Worm (Caenorhabditis elegans): ENCODE measurements around the gene lite-1.

Gene lite-1

ce11 chrX:6252752-6253151 lies 22.2 kb upstream of the lite-1 start:
- TF ChIP-seq ref-1 (GFP tag; conservative IDR thresholded peaks at IDR 0.05) (no peak), ztf-23 (GFP tag; IDR thresholded peaks at IDR 0.05) (no peak), ztf-29 (GFP tag; IDR thresholded peaks at IDR 0.05) (no peak), med-1 (GFP tag; optimal IDR thresholded peaks at IDR 0.05; ENCODE audit: insufficient read depth) (no peak), cog-1 (tag; optimal IDR thresholded peaks at IDR 0.05) (no peak), klf-2 (GFP tag; conservative IDR thresholded peaks at IDR 0.05) (no peak), flt-1 (GFP tag; IDR thresholded peaks at IDR 0.05) (no peak), tab-1 (GFP tag; IDR thresholded peaks at IDR 0.05) (no peak), T22C8.4 (GFP tag; IDR thresholded peaks at IDR 0.05) (no peak)

ce11 chrX:6251947-6252617 lies 21.5 kb upstream of the lite-1 start:
- no peak for TF ChIP-seq tab-1 (GFP tag; IDR thresholded peaks at IDR 0.05)
- TF ChIP-seq ztf-29 (GFP tag; IDR thresholded peaks at IDR 0.05): no peak
- peak; percentile 10 for TF ChIP-seq cog-1 (tag; optimal IDR thresholded peaks at IDR 0.05)
- no peak for TF ChIP-seq klf-2 (GFP tag; conservative IDR thresholded peaks at IDR 0.05)
- no peak for TF ChIP-seq ztf-23 (GFP tag; IDR thresholded peaks at IDR 0.05)
- TF ChIP-seq ref-1 (GFP tag; conservative IDR thresholded peaks at IDR 0.05): no peak
- no peak for TF ChIP-seq med-1 (GFP tag; optimal IDR thresholded peaks at IDR 0.05; ENCODE audit: insufficient read depth)
- peak; percentile 36; the same call in 1 of the 2 replicates for TF ChIP-seq flt-1 (GFP tag; IDR thresholded peaks at IDR 0.05)
- TF ChIP-seq T22C8.4 (GFP tag; IDR thresholded peaks at IDR 0.05): no peak

DNA sequence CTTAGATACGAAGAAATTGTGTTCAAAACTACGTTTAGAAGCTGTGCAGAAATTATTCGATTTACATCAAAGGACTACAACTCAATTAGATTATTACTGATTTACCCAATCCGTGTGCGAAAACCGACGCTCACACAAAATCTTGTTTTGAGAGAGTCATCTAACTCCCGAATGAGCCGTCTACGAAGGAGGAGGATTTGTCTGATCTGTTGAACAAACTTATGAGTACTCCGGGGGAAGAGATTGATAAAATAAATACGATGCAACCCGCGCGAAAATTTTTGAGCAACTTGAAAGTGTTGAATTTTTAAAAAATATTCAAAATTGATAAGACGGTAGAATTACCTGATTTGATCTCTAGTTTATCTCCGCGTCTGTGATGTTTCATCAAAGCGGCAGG lies 20.8 kb upstream of the lite-1 start:
- TF ChIP-seq tab-1 (GFP tag; IDR thresholded peaks at IDR 0.05) (0 out of 2 replicates have a peak, but pooled peaks have one; percentile 18), T22C8.4 (GFP tag; IDR thresholded peaks at IDR 0.05) (no peak)

DNA sequence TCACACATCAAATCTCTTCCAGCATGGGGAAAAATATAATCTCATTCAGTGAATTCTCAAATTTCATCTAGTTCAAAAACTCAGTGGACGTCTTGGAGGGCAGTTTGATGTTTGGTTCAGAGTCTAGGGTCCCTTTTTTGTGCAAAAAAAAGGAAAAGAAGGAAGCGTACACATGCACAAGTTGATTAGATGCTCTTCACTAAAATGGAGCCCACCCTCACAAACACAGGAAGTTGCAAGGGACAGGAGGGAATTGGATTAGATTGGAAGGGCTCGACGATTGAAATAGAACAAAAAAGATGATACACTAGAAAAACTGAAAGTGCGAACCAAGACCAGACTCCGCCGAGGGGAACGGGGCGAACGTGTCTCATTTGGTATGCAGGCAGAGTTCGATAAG lies 20.3 kb upstream of the lite-1 start:
- no peak for TF ChIP-seq flt-1 (GFP tag; IDR thresholded peaks at IDR 0.05)
- no peak for TF ChIP-seq cog-1 (tag; optimal IDR thresholded peaks at IDR 0.05)
- TF ChIP-seq T22C8.4 (GFP tag; IDR thresholded peaks at IDR 0.05): no peak
- TF ChIP-seq ref-1 (GFP tag; conservative IDR thresholded peaks at IDR 0.05): no peak
- no peak for TF ChIP-seq tab-1 (GFP tag; IDR thresholded peaks at IDR 0.05)
- TF ChIP-seq med-1 (GFP tag; optimal IDR thresholded peaks at IDR 0.05; ENCODE audit: insufficient read depth): no peak
- TF ChIP-seq klf-2 (GFP tag; conservative IDR thresholded peaks at IDR 0.05): no peak
- TF ChIP-seq ztf-29 (GFP tag; IDR thresholded peaks at IDR 0.05): no peak
- TF ChIP-seq ztf-23 (GFP tag; IDR thresholded peaks at IDR 0.05): no peak

ce11 chrX:6250272-6250752 lies 19.7 kb upstream of the lite-1 start:
- TF ChIP-seq ref-1 (GFP tag; conservative IDR thresholded peaks at IDR 0.05) (no peak), ztf-23 (GFP tag; IDR thresholded peaks at IDR 0.05) (no peak)

- TF ChIP-seq tab-1 (GFP tag; IDR thresholded peaks at IDR 0.05) (no peak), ref-1 (GFP tag; conservative IDR thresholded peaks at IDR 0.05) (no peak), med-1 (GFP tag; optimal IDR thresholded peaks at IDR 0.05; ENCODE audit: insufficient read depth) (no peak), flt-1 (GFP tag; IDR thresholded peaks at IDR 0.05) (no peak), ztf-29 (GFP tag; IDR thresholded peaks at IDR 0.05) (no peak), klf-2 (GFP tag; conservative IDR thresholded peaks at IDR 0.05) (no peak), ztf-23 (GFP tag; IDR thresholded peaks at IDR 0.05) (no peak), cog-1 (tag; optimal IDR thresholded peaks at IDR 0.05) (no peak), T22C8.4 (GFP tag; IDR thresholded peaks at IDR 0.05) (no peak)
Observed at ce11 chrX:6248778-6249658, 18.4 kb upstream of the lite-1 start.

- TF ChIP-seq ztf-29 (GFP tag; IDR thresholded peaks at IDR 0.05): no peak
- TF ChIP-seq med-1 (GFP tag; optimal IDR thresholded peaks at IDR 0.05; ENCODE audit: insufficient read depth): no peak
Observed at ce11 chrX:6247869-6248268, 17.3 kb upstream of the lite-1 start.

DNA sequence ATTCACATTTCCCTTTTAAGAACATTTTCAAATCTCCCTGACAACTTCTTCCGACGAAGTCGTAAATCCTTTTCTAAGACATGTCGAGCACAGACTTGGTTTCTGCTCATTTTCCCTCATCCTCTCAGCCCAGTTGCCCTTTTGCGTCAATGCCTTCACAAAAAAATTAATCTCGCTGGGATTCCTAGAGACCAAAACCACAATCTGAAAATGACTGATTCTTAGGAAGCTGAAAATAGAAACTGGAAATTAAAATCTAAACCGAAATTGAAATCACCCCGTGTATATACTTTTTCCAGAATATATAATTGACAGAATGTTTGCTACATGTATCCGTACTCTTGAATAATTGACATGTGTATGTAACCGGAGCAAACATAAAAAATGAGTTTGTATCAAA lies 16.4 kb upstream of the lite-1 start:
- TF ChIP-seq cog-1 (tag; optimal IDR thresholded peaks at IDR 0.05): no peak
- TF ChIP-seq ref-1 (GFP tag; conservative IDR thresholded peaks at IDR 0.05): no peak
- TF ChIP-seq T22C8.4 (GFP tag; IDR thresholded peaks at IDR 0.05): no peak
- no peak for TF ChIP-seq flt-1 (GFP tag; IDR thresholded peaks at IDR 0.05)
- no peak for TF ChIP-seq ztf-29 (GFP tag; IDR thresholded peaks at IDR 0.05)
- no peak for TF ChIP-seq klf-2 (GFP tag; conservative IDR thresholded peaks at IDR 0.05)
- no peak for TF ChIP-seq med-1 (GFP tag; optimal IDR thresholded peaks at IDR 0.05; ENCODE audit: insufficient read depth)
- no peak for TF ChIP-seq ztf-23 (GFP tag; IDR thresholded peaks at IDR 0.05)
- TF ChIP-seq tab-1 (GFP tag; IDR thresholded peaks at IDR 0.05): no peak

- TF ChIP-seq T22C8.4 (GFP tag; IDR thresholded peaks at IDR 0.05) (no peak), ztf-23 (GFP tag; IDR thresholded peaks at IDR 0.05) (no peak), flt-1 (GFP tag; IDR thresholded peaks at IDR 0.05) (no peak), cog-1 (tag; optimal IDR thresholded peaks at IDR 0.05) (no peak)
Observed at ce11 chrX:6245499-6245898, 14.9 kb upstream of the lite-1 start.

- no peak for TF ChIP-seq T22C8.4 (GFP tag; IDR thresholded peaks at IDR 0.05)
- TF ChIP-seq ztf-29 (GFP tag; IDR thresholded peaks at IDR 0.05): no peak
- TF ChIP-seq tab-1 (GFP tag; IDR thresholded peaks at IDR 0.05): no peak
- no peak for TF ChIP-seq cog-1 (tag; optimal IDR thresholded peaks at IDR 0.05)
- no peak for TF ChIP-seq flt-1 (GFP tag; IDR thresholded peaks at IDR 0.05)
Observed at ce11 chrX:6240640-6241033, 10.1 kb upstream of the lite-1 start, which contains the start of gene got-2.2. Gene got-2.2 (plus strand): TSS chrX:6240983.
